Worm (Caenorhabditis elegans) whole organism, young adult: ENCODE results near the gene C16C8.27.

Experiments used
- B0336.3 ChIP-seq: fragments of 200-800 bp; sonication (Bioruptor generic); IDR thresholded peaks from 2 replicates; pipeline ENCODE4 v1.3.6; 2022; ENCODE audit warnings: missing genetic modification characterization, missing compliant biosample characterization
- C17E4.6 ChIP-seq: fragments of 200-800 bp; sonication (Bioruptor generic); IDR thresholded peaks from 2 replicates; pipeline ENCODE4 v1.3.6; 2022; ENCODE audit warnings: missing genetic modification reagents, missing genetic modification characterization, missing compliant biosample characterization
- F10E7.11 ChIP-seq: sonication (generic microtip); optimal IDR thresholded peaks from 2 replicates; lab custom pipeline; 2017; ENCODE audit warnings: mild to moderate bottlenecking, missing genetic modification characterization, moderate library complexity, missing compliant biosample characterization
- F22D6.2 ChIP-seq: sonication (generic microtip); optimal IDR thresholded peaks from 2 replicates; lab custom pipeline; 2016; ENCODE audit warnings: mild to moderate bottlenecking, missing genetic modification characterization, missing compliant biosample characterization
- F23B12.7 ChIP-seq: sonication (generic microtip); optimal IDR thresholded peaks from 2 replicates; lab custom pipeline; 2017; ENCODE audit warnings: missing genetic modification characterization, mild to moderate bottlenecking, missing compliant biosample characterization, antibody characterized with exemption, moderate library complexity; ENCODE audit not compliant: insufficient read depth
- F37B4.10 ChIP-seq: fragments of 200-800 bp; sonication (Bioruptor generic); IDR thresholded peaks from 2 replicates; pipeline ENCODE4 v1.3.6; 2022; ENCODE audit warnings: missing genetic modification characterization, missing compliant biosample characterization
- F39B2.1 ChIP-seq: fragments of 200-800 bp; sonication (Bioruptor generic); IDR thresholded peaks from 2 replicates; pipeline ENCODE4 v1.3.6; 2022; ENCODE audit warnings: missing genetic modification reagents, missing genetic modification characterization, missing compliant biosample characterization
- F52B5.7 ChIP-seq: sonication (generic microtip); optimal IDR thresholded peaks from 2 replicates; lab custom pipeline; 2016; ENCODE audit warnings: mild to moderate bottlenecking, missing genetic modification characterization, missing compliant biosample characterization
- T07F8.4 ChIP-seq: sonication (generic microtip); optimal IDR thresholded peaks from 2 replicates; lab custom pipeline; 2016; ENCODE audit warnings: mild to moderate bottlenecking, missing genetic modification characterization, moderate library complexity, missing compliant biosample characterization
- Y67H2A.10 ChIP-seq: fragments of 200-800 bp; sonication (Bioruptor generic); conservative IDR thresholded peaks from 2 replicates; pipeline ENCODE4 v1.3.6; 2022; ENCODE audit warnings: missing genetic modification reagents, missing genetic modification characterization, missing compliant biosample characterization
- ZK185.1 ChIP-seq: sonication (generic microtip); optimal IDR thresholded peaks from 2 replicates; lab custom pipeline; 2016; ENCODE audit warnings: mild to moderate bottlenecking, missing genetic modification characterization, missing compliant biosample characterization; ENCODE audit not compliant: poor library complexity, severe bottlenecking
- ama-1 ChIP-seq, 3 experiments: fragments of 150-350 bp in 1 of 3; sonication (generic microtip) in 2 of 3; optimal IDR thresholded peaks; 2 replicates each; lab custom pipeline; 2014 to 2018; ENCODE audit warnings: missing biosample characterization in 2 of 3, missing genetic modification characterization in 2 of 3, missing genetic modification reagents in 2 of 3
- aptf-3 ChIP-seq: fragments of 200-800 bp; sonication (Bioruptor generic); IDR thresholded peaks from 2 replicates; pipeline ENCODE4 v1.3.6; 2022; ENCODE audit warnings: missing genetic modification characterization, missing compliant biosample characterization
- attf-5 ChIP-seq: fragments of 200-800 bp; sonication (Bioruptor generic); optimal IDR thresholded peaks from 2 replicates; lab custom pipeline; 2018; ENCODE audit warnings: mild to moderate bottlenecking, missing genetic modification characterization, missing compliant biosample characterization
- bed-2 ChIP-seq: fragments of 200-800 bp; sonication (Bioruptor generic); IDR thresholded peaks from 2 replicates; pipeline ENCODE4 v1.3.6; 2022; ENCODE audit warnings: missing genetic modification reagents, missing genetic modification characterization, missing compliant biosample characterization
- ceh-27 ChIP-seq: fragments of 200-800 bp; sonication (Bioruptor generic); optimal IDR thresholded peaks from 2 replicates; lab custom pipeline; 2018; ENCODE audit warnings: mild to moderate bottlenecking, missing genetic modification characterization, moderate library complexity, missing compliant biosample characterization
- ceh-58 ChIP-seq: fragments of 200-800 bp; sonication (Bioruptor generic); IDR thresholded peaks from 2 replicates; pipeline ENCODE4 v1.3.6; 2022; ENCODE audit warnings: missing genetic modification characterization, missing compliant biosample characterization
- ceh-91 ChIP-seq: fragments of 200-800 bp; sonication (Bioruptor generic); IDR thresholded peaks from 2 replicates; pipeline ENCODE4 v1.3.6; 2022; ENCODE audit warnings: missing genetic modification reagents, missing genetic modification characterization, missing compliant biosample characterization
- egl-18 ChIP-seq: fragments of 200-800 bp; sonication (Bioruptor generic); IDR thresholded peaks from 2 replicates; pipeline ENCODE4 v1.3.6; 2022; ENCODE audit warnings: missing genetic modification reagents, missing genetic modification characterization, missing compliant biosample characterization
- egrh-3 ChIP-seq: fragments of 200-800 bp; sonication (Bioruptor generic); IDR thresholded peaks from 2 replicates; pipeline ENCODE4 v1.3.6; 2022; ENCODE audit warnings: missing genetic modification reagents, missing genetic modification characterization, missing compliant biosample characterization
- gei-17 ChIP-seq: fragments of 200-800 bp; sonication (Bioruptor generic); optimal IDR thresholded peaks from 2 replicates; lab custom pipeline; 2018; ENCODE audit warnings: mild to moderate bottlenecking, missing genetic modification characterization, missing compliant biosample characterization
- hmg-1.2 ChIP-seq: fragments of 200-800 bp; sonication (Bioruptor generic); IDR thresholded peaks from 2 replicates; pipeline ENCODE4 v1.3.6; 2022; ENCODE audit warnings: missing genetic modification reagents, missing genetic modification characterization, missing compliant biosample characterization
- hmg-20 ChIP-seq: fragments of 200-800 bp; sonication (Bioruptor generic); IDR thresholded peaks from 2 replicates; pipeline ENCODE4 v1.3.6; 2022; ENCODE audit warnings: missing genetic modification reagents, missing genetic modification characterization, missing compliant biosample characterization
- lin-54 ChIP-seq: fragments of 200-800 bp; sonication (Bioruptor generic); optimal IDR thresholded peaks from 2 replicates; lab custom pipeline; 2018; ENCODE audit warnings: mild to moderate bottlenecking, missing genetic modification characterization, missing compliant biosample characterization
- lir-1 ChIP-seq: fragments of 200-800 bp; sonication (Bioruptor generic); conservative IDR thresholded peaks from 2 replicates; pipeline ENCODE4 v1.3.6; 2022; ENCODE audit warnings: missing genetic modification reagents, missing genetic modification characterization, missing compliant biosample characterization
- lsy-27 ChIP-seq: sonication (generic microtip); optimal IDR thresholded peaks from 2 replicates; lab custom pipeline; 2017; ENCODE audit warnings: missing genetic modification characterization, mild to moderate bottlenecking, missing compliant biosample characterization, antibody characterized with exemption, missing genotype, borderline replicate concordance; ENCODE audit not compliant: insufficient read depth
- mel-28 ChIP-seq: sonication (generic microtip); optimal IDR thresholded peaks from 2 replicates; lab custom pipeline; 2016; ENCODE audit warnings: borderline replicate concordance, mild to moderate bottlenecking, missing genetic modification characterization, missing compliant biosample characterization
- nhr-80 ChIP-seq: sonication (generic microtip); optimal IDR thresholded peaks from 2 replicates; lab custom pipeline; 2016; ENCODE audit warnings: missing genetic modification characterization, missing compliant biosample characterization
- nhr-90 ChIP-seq: sonication (generic microtip); optimal IDR thresholded peaks from 2 replicates; lab custom pipeline; 2016; ENCODE audit warnings: missing genotype, mild to moderate bottlenecking, missing genetic modification characterization, missing compliant biosample characterization
- pbrm-1 ChIP-seq: fragments of 200-800 bp; sonication (Bioruptor generic); IDR thresholded peaks from 2 replicates; pipeline ENCODE4 v1.3.6; 2022; ENCODE audit warnings: missing genetic modification reagents, missing genetic modification characterization, missing compliant biosample characterization
- rec-8 ChIP-seq, 2 experiments: sonication (generic microtip); optimal IDR thresholded peaks; 2 replicates each; lab custom pipeline; 2016; ENCODE audit warnings: mild to moderate bottlenecking in 2 of 2, missing genetic modification characterization in 2 of 2, missing genetic modification reagents in 2 of 2, missing genotype in 2 of 2, missing biosample characterization in 1 of 2, missing compliant biosample characterization in 1 of 2, moderate library complexity in 1 of 2
- rpc-1 ChIP-seq, 2 experiments: fragments of 150-350 bp in 1 of 2; sonication (generic microtip) in 1 of 2; optimal IDR thresholded peaks; 2 replicates each; lab custom pipeline; 2014 to 2018; ENCODE audit warnings: missing biosample characterization in 1 of 2, missing genetic modification characterization in 1 of 2, missing genetic modification reagents in 1 of 2, missing genotype in 1 of 2
- snpc-3.4 ChIP-seq: sonication (generic microtip); optimal IDR thresholded peaks from 2 replicates; lab custom pipeline; 2017; ENCODE audit warnings: missing genetic modification characterization, mild to moderate bottlenecking, missing compliant biosample characterization, antibody characterized with exemption, moderate library complexity, missing genotype, missing genetic modification reagents
- tbx-9 ChIP-seq: sonication (generic microtip); optimal IDR thresholded peaks from 2 replicates; lab custom pipeline; 2016; ENCODE audit warnings: borderline replicate concordance, missing genetic modification characterization, inconsistent platforms, missing compliant biosample characterization
- ztf-18 ChIP-seq: sonication (generic microtip); optimal IDR thresholded peaks from 2 replicates; lab custom pipeline; 2016; ENCODE audit warnings: missing genotype, mild to moderate bottlenecking, missing genetic modification characterization, missing compliant biosample characterization
- ztf-22 ChIP-seq: fragments of 200-800 bp; sonication (Bioruptor generic); optimal IDR thresholded peaks from 2 replicates; lab custom pipeline; 2018; ENCODE audit warnings: mild to moderate bottlenecking, missing genetic modification characterization, moderate library complexity, missing compliant biosample characterization
- ztf-3 ChIP-seq: fragments of 200-800 bp; sonication (Bioruptor generic); optimal IDR thresholded peaks from 2 replicates; lab custom pipeline; 2018; ENCODE audit warnings: mild to moderate bottlenecking, missing genetic modification characterization, missing compliant biosample characterization
- ztf-6 ChIP-seq: fragments of 200-800 bp; sonication (Bioruptor generic); IDR thresholded peaks from 2 replicates; pipeline ENCODE4 v1.3.6; 2022; ENCODE audit warnings: missing genetic modification reagents, missing genetic modification characterization, missing compliant biosample characterization

The C16C8.27 gene

DNA sequence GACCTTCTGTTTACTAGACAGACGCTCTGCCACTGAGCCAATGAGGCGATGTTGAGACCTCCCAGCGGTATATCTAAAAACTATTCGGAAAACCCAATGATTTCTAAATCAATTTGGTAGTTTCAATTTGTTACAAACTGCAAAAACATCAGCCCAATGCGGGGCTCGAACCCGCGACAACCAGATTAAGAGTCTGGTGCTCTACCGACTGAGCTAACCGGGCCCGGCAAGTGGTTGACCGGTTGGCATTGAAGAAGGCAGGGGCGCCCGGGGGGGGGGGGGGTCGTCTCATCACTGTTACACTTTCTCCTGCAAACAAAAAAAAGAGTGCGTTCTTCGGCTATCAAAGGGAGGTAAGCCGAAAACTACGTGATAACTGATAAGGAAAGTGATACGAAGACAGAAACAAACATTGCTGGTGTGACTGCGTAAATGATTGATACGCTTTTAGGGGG lies 2.2 kb upstream of the C16C8.27 start (continued):
- no peak for TF ChIP-seq F22D6.2 (tag; lab: Kevin White, UChicago)
- peak; percentile 66 for TF ChIP-seq ztf-18 (tag; lab: Kevin White, UChicago)
- no peak for TF ChIP-seq ztf-6 (GFP tag; lab: Robert Waterston, UW)
- no peak for TF ChIP-seq F23B12.7 (tag; lab: Kevin White, UChicago)
- peak; percentile 81 for TF ChIP-seq pbrm-1 (GFP tag; lab: Robert Waterston, UW)
- TF ChIP-seq F52B5.7 (tag; lab: Kevin White, UChicago): peak; percentile 8
- TF ChIP-seq gei-17 (GFP tag; lab: Kevin White, UChicago): peak; percentile 46
- peak; percentile 92 for TF ChIP-seq nhr-90 (tag; lab: Kevin White, UChicago)
- no peak for TF ChIP-seq ztf-22 (GFP tag; lab: Kevin White, UChicago)
- no peak for TF ChIP-seq ZK185.1 (tag; lab: Kevin White, UChicago)
- peak; percentile 80 for TF ChIP-seq T07F8.4 (tag; lab: Kevin White, UChicago)
- TF ChIP-seq rpc-1 (optimal IDR thresholded peaks at IDR 0.05; lab: Kevin White, UChicago): peak; percentile 90
- peak; percentile 87 for TF ChIP-seq rpc-1 (tag; optimal IDR thresholded peaks at IDR 0.05; lab: Kevin White, UChicago)
- no peak for TF ChIP-seq ama-1 (optimal IDR thresholded peaks at IDR 0.05; lab: Kevin White, UChicago)
- TF ChIP-seq ama-1 (GFP tag; optimal IDR thresholded peaks at IDR 0.05; lab: Kevin White, UChicago): peak in 1 of 2 experiments; percentile 65
- TF ChIP-seq Y67H2A.10 (GFP tag; lab: Robert Waterston, UW): no peak
- TF ChIP-seq snpc-3.4 (tag; lab: Kevin White, UChicago): peak; percentile 11
- peak; percentile 84; the same call in 1 of the 2 replicates for TF ChIP-seq B0336.3 (GFP tag; lab: Robert Waterston, UW)
- 0 out of 2 replicates have a peak, but pooled peaks have one; percentile 37 for TF ChIP-seq aptf-3 (GFP tag; lab: Robert Waterston, UW)
- peak; percentile 55 for TF ChIP-seq attf-5 (GFP tag; lab: Kevin White, UChicago)
- no peak for TF ChIP-seq lir-1
- no peak for TF ChIP-seq bed-2
- no peak for TF ChIP-seq tbx-9 (tag; lab: Kevin White, UChicago)
- TF ChIP-seq lsy-27 (tag; lab: Kevin White, UChicago): no peak
- no peak for TF ChIP-seq egl-18 (GFP tag; lab: Robert Waterston, UW)
- TF ChIP-seq lin-54 (GFP tag; lab: Kevin White, UChicago): peak; percentile 59
- peak; percentile 65 for TF ChIP-seq F10E7.11 (tag; lab: Kevin White, UChicago)
- TF ChIP-seq egrh-3: peak; percentile 92
- TF ChIP-seq F39B2.1 (GFP tag; lab: Robert Waterston, UW): no peak
- TF ChIP-seq ztf-3 (GFP tag; lab: Kevin White, UChicago): peak; percentile 57
- TF ChIP-seq F37B4.10 (GFP tag; lab: Robert Waterston, UW): no peak
- TF ChIP-seq hmg-20 (GFP tag; lab: Robert Waterston, UW): peak; percentile 63; the same call in 1 of the 2 replicates
- TF ChIP-seq ceh-58 (GFP tag; lab: Robert Waterston, UW): 0 out of 2 replicates have a peak, but pooled peaks have one; percentile 54
- peak; percentile 74 to 82 for TF ChIP-seq rec-8 (tag; optimal IDR thresholded peaks at IDR 0.05; lab: Kevin White, UChicago)
- no peak for TF ChIP-seq mel-28 (tag; lab: Kevin White, UChicago)
- TF ChIP-seq nhr-80 (tag; lab: Kevin White, UChicago): peak; percentile 79
- 0 out of 2 replicates have a peak, but pooled peaks have one; percentile 21 for TF ChIP-seq ceh-91
- peak; percentile 74 for TF ChIP-seq hmg-1.2
- peak; percentile 77 for TF ChIP-seq C17E4.6
- peak; percentile 48 for TF ChIP-seq ceh-27 (GFP tag; lab: Kevin White, UChicago)
